Fruit fly (Drosophila melanogaster) S2 (cell line): ENCODE results near the gene CG1637.

Experiments
- CG8478 ChIP-seq: fragments of >200 bp; optimal IDR thresholded peaks from 2 replicates; lab custom pipeline; 2018
- CTCF ChIP-seq, 2 experiments: fragments of >200 bp; optimal IDR thresholded peaks; 2 replicates each; lab custom pipeline; 2018

DNA sequence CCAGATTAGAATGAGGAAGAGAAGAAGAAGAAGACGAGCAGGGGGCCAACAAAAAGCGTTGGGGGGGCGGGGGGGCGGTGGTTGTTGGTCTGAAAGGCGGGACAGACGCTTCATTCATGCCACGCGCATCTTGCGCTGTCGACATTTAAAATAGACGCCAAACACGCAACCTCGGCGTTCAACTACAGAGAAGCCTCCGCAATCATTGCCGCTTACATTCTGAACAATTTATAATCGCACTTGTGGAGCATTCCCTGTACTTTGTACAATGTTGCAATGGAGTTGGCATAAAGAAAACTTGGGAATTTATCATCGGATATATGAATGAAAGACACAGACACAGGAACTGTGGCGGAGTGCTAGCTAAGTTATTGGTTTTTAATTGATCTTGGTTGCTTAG lies 57.0 kb downstream of the CG1637 start:
- TF ChIP-seq CG8478 = no peak
- no peak for TF ChIP-seq CTCF (optimal IDR thresholded peaks at IDR 0.05; lab: Kevin White, UChicago)
